Fruit fly (Drosophila melanogaster) whole organism, wandering third instar larva: ENCODE measurements around the gene CG9515.

Source experiments
- HLH106 ChIP-seq: fragments of 200-800 bp; optimal IDR thresholded peaks from 3 replicates; lab custom pipeline; 2019; ENCODE audit warnings: missing biosample characterization, mild to moderate bottlenecking, missing genetic modification characterization, moderate library complexity
- N ChIP-seq: fragments of >200 bp; optimal IDR thresholded peaks from 2 replicates; lab custom pipeline; 2018; ENCODE audit warnings: missing biosample characterization, missing external identifiers, missing genetic modification characterization
- Sp1 ChIP-seq: fragments of 200-800 bp; sonication (Bioruptor generic); optimal IDR thresholded peaks from 3 replicates; lab custom pipeline; 2019; ENCODE audit warnings: missing biosample characterization, mild to moderate bottlenecking, missing genetic modification characterization, moderate library complexity
- foxo ChIP-seq, 2 experiments: fragments of 200-800 bp; sonication (Bioruptor generic); optimal IDR thresholded peaks; 2 replicates in 1 of 2; 3 replicates in 1 of 2; lab custom pipeline; 2016 to 2017; ENCODE audit warnings: missing biosample characterization in 2 of 2, missing genetic modification characterization in 2 of 2
- h ChIP-seq: fragments of 200-800 bp; sonication (Bioruptor generic); optimal IDR thresholded peaks from 3 replicates; lab custom pipeline; 2016; ENCODE audit warnings: missing biosample characterization, mild to moderate bottlenecking, missing genetic modification characterization
- pan ChIP-seq: fragments of >200 bp; optimal IDR thresholded peaks from 2 replicates; lab custom pipeline; 2017
- tai ChIP-seq: sonication (Bioruptor generic); optimal IDR thresholded peaks from 2 replicates; lab custom pipeline; 2016; ENCODE audit warnings: missing biosample characterization, missing genetic modification characterization

Gene CG9515

dm6 chr2L:8894224-8894623, 48.8 kb downstream of the CG9515 start:
- TF ChIP-seq tai (GFP tag; lab: Kevin White, UChicago) (no peak), HLH106 (tag; lab: Kevin White, UChicago) (peak; percentile 20), h (peak; percentile 22), Sp1 (GFP tag; lab: Kevin White, UChicago) (no peak), pan (no peak), foxo (GFP tag; optimal IDR thresholded peaks at IDR 0.05; lab: Kevin White, UChicago) (peak in 1 of 2 experiments; percentile 24), N (GFP tag; lab: Kevin White, UChicago) (no peak)
- TF ChIP-seq, all 38 proteins: peak for 3
